Worm (Caenorhabditis elegans): ENCODE measurements around the gene F57H12.6.

Gene F57H12.6

ce11 chrIV:7956643-7957317 lies 19.3 kb downstream of the F57H12.6 start, which contains the start of gene csr-1:
Gene csr-1, plus strand, starts transcription at chrIV:7957267.
- TF ChIP-seq flt-1 (GFP tag; IDR thresholded peaks at IDR 0.05) (no peak), ceh-36 (tag; optimal IDR thresholded peaks at IDR 0.05) (no peak), aly-1 (tag; optimal IDR thresholded peaks at IDR 0.05) (no peak), tbx-11 (GFP tag; IDR thresholded peaks at IDR 0.05) (no peak), tra-4 (tag; optimal IDR thresholded peaks at IDR 0.05) (no peak), tbx-37 (GFP tag; conservative IDR thresholded peaks at IDR 0.05) (no peak)

ce11 chrIV:7955849-7956248 lies 20.3 kb downstream of the F57H12.6 start, which contains the start of gene ceh-19:
Gene ceh-19, minus strand, starts transcription at chrIV:7955949.
- no peak for TF ChIP-seq aly-1 (tag; optimal IDR thresholded peaks at IDR 0.05)
- TF ChIP-seq hmbx-1 (tag; optimal IDR thresholded peaks at IDR 0.05): no peak
- TF ChIP-seq tra-4 (tag; optimal IDR thresholded peaks at IDR 0.05): no peak
- no peak for TF ChIP-seq B0310.2 (tag; optimal IDR thresholded peaks at IDR 0.05)
- no peak for TF ChIP-seq scrt-1 (GFP tag; IDR thresholded peaks at IDR 0.05)
- TF ChIP-seq tbx-37 (GFP tag; conservative IDR thresholded peaks at IDR 0.05): no peak
- TF ChIP-seq F13C5.2 (tag; optimal IDR thresholded peaks at IDR 0.05): no peak
- no peak for TF ChIP-seq ceh-36 (tag; optimal IDR thresholded peaks at IDR 0.05)
- no peak for TF ChIP-seq hnd-1 (tag; optimal IDR thresholded peaks at IDR 0.05)
- no peak for TF ChIP-seq hmg-4 (GFP tag; optimal IDR thresholded peaks at IDR 0.05)
- TF ChIP-seq pes-1 (GFP tag; IDR thresholded peaks at IDR 0.05): no peak
- TF ChIP-seq sea-1 (GFP tag; conservative IDR thresholded peaks at IDR 0.05): no peak
- no peak for TF ChIP-seq ama-1 (optimal IDR thresholded peaks at IDR 0.05)
- no peak for TF ChIP-seq tbx-11 (GFP tag; IDR thresholded peaks at IDR 0.05)
- no peak for TF ChIP-seq flt-1 (GFP tag; IDR thresholded peaks at IDR 0.05)
- TF ChIP-seq ets-7 (tag; optimal IDR thresholded peaks at IDR 0.05): no peak
- no peak for TF ChIP-seq ceh-13 (GFP tag; optimal IDR thresholded peaks at IDR 0.05)

ce11 chrIV:7954006-7954405 lies 22.1 kb downstream of the F57H12.6 start:
- no peak for TF ChIP-seq ets-7 (tag; optimal IDR thresholded peaks at IDR 0.05)
- no peak for TF ChIP-seq tra-4 (tag; optimal IDR thresholded peaks at IDR 0.05)
- no peak for TF ChIP-seq hmg-4 (GFP tag; optimal IDR thresholded peaks at IDR 0.05)
- no peak for TF ChIP-seq F13C5.2 (tag; optimal IDR thresholded peaks at IDR 0.05)
- no peak for TF ChIP-seq tbx-11 (GFP tag; IDR thresholded peaks at IDR 0.05)
- TF ChIP-seq aly-1 (tag; optimal IDR thresholded peaks at IDR 0.05): no peak
- TF ChIP-seq pes-1 (GFP tag; IDR thresholded peaks at IDR 0.05): no peak
- no peak for TF ChIP-seq ama-1 (optimal IDR thresholded peaks at IDR 0.05)
- TF ChIP-seq ceh-36 (tag; optimal IDR thresholded peaks at IDR 0.05): no peak
- no peak for TF ChIP-seq B0310.2 (tag; optimal IDR thresholded peaks at IDR 0.05)
- TF ChIP-seq hmbx-1 (tag; optimal IDR thresholded peaks at IDR 0.05): no peak
- no peak for TF ChIP-seq sea-1 (GFP tag; conservative IDR thresholded peaks at IDR 0.05)
- no peak for TF ChIP-seq ceh-13 (GFP tag; optimal IDR thresholded peaks at IDR 0.05)
- no peak for TF ChIP-seq scrt-1 (GFP tag; IDR thresholded peaks at IDR 0.05)
- no peak for TF ChIP-seq hnd-1 (tag; optimal IDR thresholded peaks at IDR 0.05)
- no peak for TF ChIP-seq flt-1 (GFP tag; IDR thresholded peaks at IDR 0.05)
- TF ChIP-seq tbx-37 (GFP tag; conservative IDR thresholded peaks at IDR 0.05): no peak

ce11 chrIV:7948290-7948689 lies 27.8 kb downstream of the F57H12.6 start, which contains the start of gene mcm-3AP:
Gene mcm-3AP, plus strand, starts transcription at chrIV:7948672.
- TF ChIP-seq pes-1 (GFP tag; IDR thresholded peaks at IDR 0.05) (peak; percentile 79), scrt-1 (GFP tag; IDR thresholded peaks at IDR 0.05) (0 out of 2 replicates have a peak, but pooled peaks have one; percentile 37), tbx-37 (GFP tag; conservative IDR thresholded peaks at IDR 0.05) (peak; percentile 72), sea-1 (GFP tag; conservative IDR thresholded peaks at IDR 0.05) (peak; percentile 78)

- TF ChIP-seq hmg-4 (GFP tag; optimal IDR thresholded peaks at IDR 0.05) (peak; percentile 40), pes-1 (GFP tag; IDR thresholded peaks at IDR 0.05) (peak; percentile 77), F13C5.2 (tag; optimal IDR thresholded peaks at IDR 0.05) (peak; percentile 44), flt-1 (GFP tag; IDR thresholded peaks at IDR 0.05) (peak; percentile 30; the same call in 1 of the 2 replicates), sea-1 (GFP tag; conservative IDR thresholded peaks at IDR 0.05) (0 out of 2 replicates have a peak, but pooled peaks have one; percentile 37), tbx-37 (GFP tag; conservative IDR thresholded peaks at IDR 0.05) (peak; percentile 54; the same call in 1 of the 2 replicates), tbx-11 (GFP tag; IDR thresholded peaks at IDR 0.05) (peak; percentile 50; the same call in 1 of the 2 replicates), scrt-1 (GFP tag; IDR thresholded peaks at IDR 0.05) (0 out of 2 replicates have a peak, but pooled peaks have one; percentile 57)
Measured at ce11 chrIV:7946899-7947499, 29.1 kb downstream of the F57H12.6 start, which contains the start of gene F20D12.12. Gene F20D12.12, plus strand, starts transcription at chrIV:7947440.

ce11 chrIV:7946457-7946856 lies 29.7 kb downstream of the F57H12.6 start, which contains the start of gene czw-1:
Gene czw-1, minus strand, starts transcription at chrIV:7946825.
- no peak for TF ChIP-seq tra-4 (tag; optimal IDR thresholded peaks at IDR 0.05)
- TF ChIP-seq tbx-37 (GFP tag; conservative IDR thresholded peaks at IDR 0.05): no peak
- no peak for TF ChIP-seq ceh-13 (GFP tag; optimal IDR thresholded peaks at IDR 0.05)
- TF ChIP-seq pes-1 (GFP tag; IDR thresholded peaks at IDR 0.05): no peak
- TF ChIP-seq hnd-1 (tag; optimal IDR thresholded peaks at IDR 0.05): no peak
- no peak for TF ChIP-seq hmbx-1 (tag; optimal IDR thresholded peaks at IDR 0.05)
- TF ChIP-seq scrt-1 (GFP tag; IDR thresholded peaks at IDR 0.05): no peak
- TF ChIP-seq ets-7 (tag; optimal IDR thresholded peaks at IDR 0.05): no peak
- TF ChIP-seq tbx-11 (GFP tag; IDR thresholded peaks at IDR 0.05): no peak
- no peak for TF ChIP-seq sea-1 (GFP tag; conservative IDR thresholded peaks at IDR 0.05)
- TF ChIP-seq F13C5.2 (tag; optimal IDR thresholded peaks at IDR 0.05): no peak

ce11 chrIV:7943272-7943671 lies 32.8 kb downstream of the F57H12.6 start:
- TF ChIP-seq ceh-36 (tag; optimal IDR thresholded peaks at IDR 0.05) (no peak), tbx-37 (GFP tag; conservative IDR thresholded peaks at IDR 0.05) (no peak), ets-7 (tag; optimal IDR thresholded peaks at IDR 0.05) (no peak), B0310.2 (tag; optimal IDR thresholded peaks at IDR 0.05) (no peak), flt-1 (GFP tag; IDR thresholded peaks at IDR 0.05) (no peak), tbx-11 (GFP tag; IDR thresholded peaks at IDR 0.05) (no peak), aly-1 (tag; optimal IDR thresholded peaks at IDR 0.05) (no peak), ama-1 (optimal IDR thresholded peaks at IDR 0.05) (no peak), hmg-4 (GFP tag; optimal IDR thresholded peaks at IDR 0.05) (no peak), tra-4 (tag; optimal IDR thresholded peaks at IDR 0.05) (no peak), pes-1 (GFP tag; IDR thresholded peaks at IDR 0.05) (no peak), ceh-13 (GFP tag; optimal IDR thresholded peaks at IDR 0.05) (no peak), scrt-1 (GFP tag; IDR thresholded peaks at IDR 0.05) (no peak), F13C5.2 (tag; optimal IDR thresholded peaks at IDR 0.05) (no peak), hmbx-1 (tag; optimal IDR thresholded peaks at IDR 0.05) (no peak), hnd-1 (tag; optimal IDR thresholded peaks at IDR 0.05) (no peak)

All from whole organism, early embryonic.